Fruit fly (Drosophila melanogaster): ENCODE data around the gene CG14692.

The CG14692 gene

dm6 chr3R:10834893-10835292 is 31.1 kb upstream of the CG14692 start:
- TF ChIP-seq CG34367 (tag; optimal IDR thresholded peaks at IDR 0.05) (peak; percentile 95), CG32121 (GFP tag; IDR thresholded peaks at IDR 0.05) (peak; percentile 93), CG10348 (GFP tag; IDR thresholded peaks at IDR 0.05) (peak; percentile 75), fd96Ca (GFP tag; IDR thresholded peaks at IDR 0.05) (peak; percentile 97), rn (GFP tag; IDR thresholded peaks at IDR 0.05) (peak; percentile 92), gl (tag; optimal IDR thresholded peaks at IDR 0.05) (peak; percentile 92), Ets98B (GFP tag; IDR thresholded peaks at IDR 0.05) (peak; percentile 96), CG4496 (GFP tag; IDR thresholded peaks at IDR 0.05) (peak; percentile 97), CG8301 (tag; optimal IDR thresholded peaks at IDR 0.05) (peak; percentile 96), CG17806 (tag; optimal IDR thresholded peaks at IDR 0.05) (peak; percentile 94), Pif1B (GFP tag; optimal IDR thresholded peaks at IDR 0.05) (peak; percentile 96), CG9948 (tag; optimal IDR thresholded peaks at IDR 0.05) (peak; percentile 94), CG14655 (GFP tag; optimal IDR thresholded peaks at IDR 0.05) (peak; percentile 96), D1 (tag; optimal IDR thresholded peaks at IDR 0.05) (peak; percentile 68), Pif1A (GFP tag; optimal IDR thresholded peaks at IDR 0.05) (peak; percentile 96), EcR (GFP tag; optimal IDR thresholded peaks at IDR 0.05) (peak; percentile 67), CG15710 (tag; optimal IDR thresholded peaks at IDR 0.05) (peak; percentile 94), CG13204 (GFP tag; optimal IDR thresholded peaks at IDR 0.05) (peak; percentile 96), CG12605 (GFP tag; IDR thresholded peaks at IDR 0.05) (peak; percentile 96), CG8159 (tag; optimal IDR thresholded peaks at IDR 0.05) (peak; percentile 93), Snoo (tag; optimal IDR thresholded peaks at IDR 0.05) (peak; percentile 96)

DNA sequence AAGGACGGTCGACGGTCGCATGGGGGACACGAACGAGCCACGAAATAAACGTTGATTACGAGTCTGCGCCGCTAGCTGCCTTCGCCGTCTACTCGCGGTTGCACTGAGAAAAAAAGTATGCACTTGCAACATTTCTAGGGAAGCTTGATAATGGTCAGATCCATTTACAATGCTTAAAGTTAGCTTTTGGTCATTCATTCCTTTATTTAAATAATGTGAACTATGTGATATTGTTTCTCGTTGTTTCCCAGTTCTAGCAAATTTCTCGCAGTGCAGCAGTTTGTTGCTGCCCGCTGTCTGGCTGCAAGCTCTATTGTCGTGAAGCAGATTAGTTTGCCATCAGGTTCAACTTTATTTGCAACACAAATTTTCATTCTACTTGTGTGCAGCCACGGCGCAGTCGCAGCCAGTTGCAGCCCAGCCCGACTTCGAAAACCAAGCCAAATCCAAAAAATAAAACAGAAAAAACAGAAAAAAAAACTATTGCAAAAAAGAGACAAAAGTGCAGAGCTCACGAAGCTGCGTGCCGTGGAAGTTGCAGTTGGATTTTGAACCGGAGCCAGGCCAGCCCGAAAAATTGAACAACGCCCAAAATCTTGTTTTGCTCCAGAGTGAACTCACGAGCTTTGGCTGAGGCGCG is 28.9 kb upstream of the CG14692 start:
- peak; percentile 62 for TF ChIP-seq CG34367 (tag; optimal IDR thresholded peaks at IDR 0.05)
- TF ChIP-seq CG9948 (tag; optimal IDR thresholded peaks at IDR 0.05): peak; percentile 89
- peak; percentile 72 for TF ChIP-seq D1 (tag; optimal IDR thresholded peaks at IDR 0.05)
- peak; percentile 91 for TF ChIP-seq gl (tag; optimal IDR thresholded peaks at IDR 0.05)
- TF ChIP-seq CG12605 (GFP tag; IDR thresholded peaks at IDR 0.05): peak; percentile 77
- TF ChIP-seq Ets98B (GFP tag; IDR thresholded peaks at IDR 0.05): peak; percentile 90
- TF ChIP-seq fd96Ca (GFP tag; IDR thresholded peaks at IDR 0.05): peak; percentile 97
- peak; percentile 96 for TF ChIP-seq CG14655 (GFP tag; optimal IDR thresholded peaks at IDR 0.05)
- peak; percentile 93 for TF ChIP-seq CG32121 (GFP tag; IDR thresholded peaks at IDR 0.05)
- peak; percentile 94 for TF ChIP-seq CG17806 (tag; optimal IDR thresholded peaks at IDR 0.05)
- peak; percentile 38; the same call in 1 of the 2 replicates for TF ChIP-seq CG10348 (GFP tag; IDR thresholded peaks at IDR 0.05)
- peak; percentile 96 for TF ChIP-seq CG4496 (GFP tag; IDR thresholded peaks at IDR 0.05)
- peak; percentile 96 for TF ChIP-seq CG8301 (tag; optimal IDR thresholded peaks at IDR 0.05)
- TF ChIP-seq CG8159 (tag; optimal IDR thresholded peaks at IDR 0.05): peak; percentile 91
- peak; percentile 73 for TF ChIP-seq CG15710 (tag; optimal IDR thresholded peaks at IDR 0.05)
- TF ChIP-seq Snoo (tag; optimal IDR thresholded peaks at IDR 0.05): peak; percentile 27
- TF ChIP-seq rn (GFP tag; IDR thresholded peaks at IDR 0.05): peak; percentile 79
- peak; percentile 37 for TF ChIP-seq CG13204 (GFP tag; optimal IDR thresholded peaks at IDR 0.05)
- peak; percentile 92 for TF ChIP-seq Pif1A (GFP tag; optimal IDR thresholded peaks at IDR 0.05)
- TF ChIP-seq EcR (GFP tag; optimal IDR thresholded peaks at IDR 0.05): no peak
- peak; percentile 88 for TF ChIP-seq Pif1B (GFP tag; optimal IDR thresholded peaks at IDR 0.05)

DNA sequence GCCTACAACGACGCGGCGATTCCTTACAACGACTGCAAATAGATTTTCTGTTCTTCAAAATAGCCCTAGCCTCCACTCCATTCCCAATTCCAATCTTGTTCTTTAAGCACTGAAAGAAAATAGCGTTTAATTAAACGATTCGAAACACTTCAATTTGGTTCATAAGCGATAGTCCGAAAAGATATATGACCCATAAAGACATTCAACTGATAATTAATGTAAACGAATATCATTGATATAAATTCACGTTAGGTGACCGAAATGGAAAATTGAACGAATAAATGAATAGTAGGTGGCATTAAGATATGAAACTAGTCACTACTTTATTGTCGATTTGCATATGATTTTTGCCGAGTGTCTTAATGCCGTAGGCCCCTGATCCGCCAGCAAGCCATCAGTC is 26.0 kb upstream of the CG14692 start:
- TF ChIP-seq Snoo (tag; optimal IDR thresholded peaks at IDR 0.05) (no peak), CG13204 (GFP tag; optimal IDR thresholded peaks at IDR 0.05) (no peak), CG34367 (tag; optimal IDR thresholded peaks at IDR 0.05) (peak; percentile 70), CG12605 (GFP tag; IDR thresholded peaks at IDR 0.05) (no peak), CG9948 (tag; optimal IDR thresholded peaks at IDR 0.05) (peak; percentile 74), Pif1B (GFP tag; optimal IDR thresholded peaks at IDR 0.05) (peak; percentile 14), CG8301 (tag; optimal IDR thresholded peaks at IDR 0.05) (peak; percentile 54), fd96Ca (GFP tag; IDR thresholded peaks at IDR 0.05) (no peak), CG17806 (tag; optimal IDR thresholded peaks at IDR 0.05) (peak; percentile 72), Ets98B (GFP tag; IDR thresholded peaks at IDR 0.05) (no peak), CG14655 (GFP tag; optimal IDR thresholded peaks at IDR 0.05) (peak; percentile 67), gl (tag; optimal IDR thresholded peaks at IDR 0.05) (peak; percentile 23), CG4496 (GFP tag; IDR thresholded peaks at IDR 0.05) (no peak), EcR (GFP tag; optimal IDR thresholded peaks at IDR 0.05) (no peak), CG8159 (tag; optimal IDR thresholded peaks at IDR 0.05) (peak; percentile 80), rn (GFP tag; IDR thresholded peaks at IDR 0.05) (no peak), CG32121 (GFP tag; IDR thresholded peaks at IDR 0.05) (no peak), Pif1A (GFP tag; optimal IDR thresholded peaks at IDR 0.05) (peak; percentile 42), CG10348 (GFP tag; IDR thresholded peaks at IDR 0.05) (no peak), CG15710 (tag; optimal IDR thresholded peaks at IDR 0.05) (peak; percentile 77), D1 (tag; optimal IDR thresholded peaks at IDR 0.05) (no peak)

DNA sequence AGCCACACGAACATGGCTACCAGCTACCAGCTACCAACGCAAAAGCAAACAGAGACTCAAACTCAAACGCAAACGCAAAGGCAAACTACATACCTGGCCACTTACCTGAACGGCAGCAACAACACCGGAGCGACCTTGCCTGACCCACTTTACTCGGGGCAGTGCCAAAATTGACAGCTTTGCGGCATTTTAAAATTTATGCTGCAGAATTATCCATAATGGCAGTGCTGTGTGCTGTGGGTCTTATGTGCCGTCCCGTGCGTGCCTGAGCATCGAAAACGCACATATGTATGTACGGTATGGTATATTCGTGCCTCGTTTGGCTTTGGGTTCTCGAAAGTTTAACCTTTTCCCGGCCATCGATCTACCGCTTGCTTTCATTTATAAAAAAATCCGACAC is 24.9 kb upstream of the CG14692 start:
- no peak for TF ChIP-seq CG34367 (tag; optimal IDR thresholded peaks at IDR 0.05)

dm6 chr3R:10826796-10827524 is 23.2 kb upstream of the CG14692 start, which contains the start of gene Cad86C:
Gene Cad86C, plus strand, starts transcription at chr3R:10827079.
- TF ChIP-seq gl (tag; optimal IDR thresholded peaks at IDR 0.05): no peak
- no peak for TF ChIP-seq rn (GFP tag; IDR thresholded peaks at IDR 0.05)
- peak; percentile 68 for TF ChIP-seq CG12605 (GFP tag; IDR thresholded peaks at IDR 0.05)
- peak; percentile 72 for TF ChIP-seq Ets98B (GFP tag; IDR thresholded peaks at IDR 0.05)
- TF ChIP-seq CG9948 (tag; optimal IDR thresholded peaks at IDR 0.05): no peak
- TF ChIP-seq CG4496 (GFP tag; IDR thresholded peaks at IDR 0.05): peak; percentile 53; the same call in 2 of the 3 replicates
- no peak for TF ChIP-seq CG17806 (tag; optimal IDR thresholded peaks at IDR 0.05)
- peak; percentile 10 for TF ChIP-seq Snoo (tag; optimal IDR thresholded peaks at IDR 0.05)
- peak; percentile 7 for TF ChIP-seq CG8301 (tag; optimal IDR thresholded peaks at IDR 0.05)
- peak; percentile 54; the same call in 2 of the 3 replicates for TF ChIP-seq fd96Ca (GFP tag; IDR thresholded peaks at IDR 0.05)
- TF ChIP-seq Pif1B (GFP tag; optimal IDR thresholded peaks at IDR 0.05): peak; percentile 54
- peak; percentile 44; the same call in 1 of the 2 replicates for TF ChIP-seq CG32121 (GFP tag; IDR thresholded peaks at IDR 0.05)
- TF ChIP-seq CG14655 (GFP tag; optimal IDR thresholded peaks at IDR 0.05): peak; percentile 7
- TF ChIP-seq D1 (tag; optimal IDR thresholded peaks at IDR 0.05): no peak
- TF ChIP-seq CG10348 (GFP tag; IDR thresholded peaks at IDR 0.05): no peak
- TF ChIP-seq CG13204 (GFP tag; optimal IDR thresholded peaks at IDR 0.05): peak; percentile 25
- peak; percentile 75 for TF ChIP-seq EcR (GFP tag; optimal IDR thresholded peaks at IDR 0.05)
- TF ChIP-seq CG15710 (tag; optimal IDR thresholded peaks at IDR 0.05): no peak
- peak; percentile 51 for TF ChIP-seq Pif1A (GFP tag; optimal IDR thresholded peaks at IDR 0.05)
- TF ChIP-seq CG8159 (tag; optimal IDR thresholded peaks at IDR 0.05): peak; percentile 19
- no peak for TF ChIP-seq CG34367 (tag; optimal IDR thresholded peaks at IDR 0.05)
